Fruit fly (Drosophila melanogaster) whole organism, adult: ENCODE data around the gene CG2145.

ENCODE experiments used
- CG11617 ChIP-seq: fragments of 200-800 bp; sonication (Bioruptor generic); optimal IDR thresholded peaks from 2 replicates; lab custom pipeline; 2017; ENCODE audit warnings: mild to moderate bottlenecking, missing biosample characterization, missing genetic modification reagents, missing genetic modification characterization
- CG12768 ChIP-seq: fragments of 200-800 bp; sonication (Bioruptor generic); optimal IDR thresholded peaks from 2 replicates; lab custom pipeline; 2017; ENCODE audit warnings: missing biosample characterization, missing genetic modification characterization, mild to moderate bottlenecking, moderate library complexity, missing genetic modification reagents
- CG33017 ChIP-seq: fragments of 200-800 bp; sonication (Bioruptor generic); optimal IDR thresholded peaks from 2 replicates; lab custom pipeline; 2018; ENCODE audit warnings: missing biosample characterization, mild to moderate bottlenecking, missing genetic modification characterization, moderate library complexity
- CG7101 ChIP-seq: fragments of 200-800 bp; sonication (Bioruptor generic); optimal IDR thresholded peaks from 2 replicates; lab custom pipeline; 2018; ENCODE audit warnings: missing biosample characterization, mild to moderate bottlenecking, missing genetic modification characterization, moderate library complexity
- Mnt ChIP-seq: fragments of 200-800 bp; sonication (Bioruptor generic); optimal IDR thresholded peaks from 2 replicates; lab custom pipeline; 2016; ENCODE audit warnings: missing biosample characterization, mild to moderate bottlenecking, missing genetic modification characterization
- bab1 ChIP-seq: fragments of 200-800 bp; sonication (Bioruptor generic); optimal IDR thresholded peaks from 3 replicates; lab custom pipeline; 2019; ENCODE audit warnings: missing biosample characterization, mild to moderate bottlenecking, missing genetic modification characterization, moderate library complexity
- cnc ChIP-seq, 2 experiments: fragments of >200 bp; optimal IDR thresholded peaks; 2 replicates each; lab custom pipeline; 2017
- kay ChIP-seq: fragments of 200-800 bp; sonication (Bioruptor generic); peaks from one replicate; lab custom pipeline; 2016; ENCODE audit warnings: missing biosample characterization, missing genetic modification characterization, borderline replicate concordance
- tj ChIP-seq: fragments of 200-800 bp; sonication (Bioruptor generic); optimal IDR thresholded peaks from 3 replicates; lab custom pipeline; 2017; ENCODE audit warnings: missing biosample characterization, mild to moderate bottlenecking, missing genetic modification characterization, moderate library complexity
- toe ChIP-seq: fragments of 200-800 bp; sonication (Bioruptor generic); optimal IDR thresholded peaks from 2 replicates; lab custom pipeline; 2016; ENCODE audit warnings: missing biosample characterization, missing genetic modification characterization

dm6 chrX:10893208-10893607 lies 34.0 kb upstream of the CG2145 start:
- TF ChIP-seq CG33017 (tag; lab: Kevin White, UChicago) (no peak), bab1 (GFP tag; lab: Kevin White, UChicago) (peak; percentile 6), CG12768 (GFP tag; lab: Kevin White, UChicago) (no peak), toe (GFP tag; lab: Kevin White, UChicago) (no peak), CG11617 (GFP tag; lab: Kevin White, UChicago) (no peak), kay (GFP tag; lab: Kevin White, UChicago) (no peak), CG7101 (tag; lab: Kevin White, UChicago) (no peak), Mnt (GFP tag; lab: Kevin White, UChicago) (no peak), cnc (optimal IDR thresholded peaks at IDR 0.05; lab: Kevin White, UChicago) (no peak), tj (GFP tag; lab: Kevin White, UChicago) (no peak)
